Worm (Caenorhabditis elegans) whole organism, late embryonic: ENCODE data around the gene K09B3.1.
A peak's percentile ranks its signal among the peaks of the same experiment; 100 is the strongest.

ENCODE experiments used
- ama-1 ChIP-seq: fragments of 150-350 bp; optimal IDR thresholded peaks from 2 replicates; lab custom pipeline; 2014
- che-1 ChIP-seq: sonication (generic microtip); optimal IDR thresholded peaks from 2 replicates; lab custom pipeline; 2016; ENCODE audit warnings: mild to moderate bottlenecking, missing genetic modification characterization, missing compliant biosample characterization
- fkh-6 ChIP-seq: sonication (generic microtip); optimal IDR thresholded peaks from 2 replicates; lab custom pipeline; 2016; ENCODE audit warnings: missing genetic modification characterization, missing compliant biosample characterization
- gmeb-2 ChIP-seq: sonication (generic microtip); optimal IDR thresholded peaks from 2 replicates; lab custom pipeline; 2016; ENCODE audit warnings: missing genetic modification characterization, inconsistent platforms, missing compliant biosample characterization
- hlh-30 ChIP-seq: sonication (generic microtip); optimal IDR thresholded peaks from 2 replicates; lab custom pipeline; 2017; ENCODE audit warnings: antibody characterized with exemption, missing genetic modification characterization, missing compliant biosample characterization; ENCODE audit not compliant: insufficient read depth
- lin-11 ChIP-seq: fragments of 200-800 bp; sonication (Bioruptor generic); optimal IDR thresholded peaks from 2 replicates; lab custom pipeline; 2018; ENCODE audit warnings: mild to moderate bottlenecking, missing genetic modification characterization, missing compliant biosample characterization
- nfya-1 ChIP-seq: sonication (generic microtip); optimal IDR thresholded peaks from 2 replicates; lab custom pipeline; 2017; ENCODE audit warnings: missing genetic modification characterization, mild to moderate bottlenecking, missing compliant biosample characterization, antibody characterized with exemption, moderate library complexity
- pha-4 ChIP-seq: fragments of 150-350 bp; optimal IDR thresholded peaks from 2 replicates; lab custom pipeline; 2018; ENCODE audit warnings: missing biosample characterization, missing genetic modification reagents, missing genetic modification characterization
- pqm-1 ChIP-seq: sonication (generic microtip); optimal IDR thresholded peaks from 2 replicates; lab custom pipeline; 2016; ENCODE audit warnings: missing genetic modification characterization, missing compliant biosample characterization
- ref-2 ChIP-seq: sonication (generic microtip); optimal IDR thresholded peaks from 2 replicates; lab custom pipeline; 2016; ENCODE audit warnings: missing genetic modification characterization, missing compliant biosample characterization
- rnt-1 ChIP-seq: sonication (generic microtip); optimal IDR thresholded peaks from 2 replicates; lab custom pipeline; 2016; ENCODE audit warnings: missing genetic modification characterization, missing compliant biosample characterization
- tbx-2 ChIP-seq: sonication (generic microtip); optimal IDR thresholded peaks from 2 replicates; lab custom pipeline; 2016; ENCODE audit warnings: missing genetic modification characterization, missing compliant biosample characterization
- unc-42 ChIP-seq: sonication (generic microtip); optimal IDR thresholded peaks from 2 replicates; lab custom pipeline; 2016; ENCODE audit warnings: missing genotype, missing genetic modification characterization, missing compliant biosample characterization

ce11 chrIV:3841607-3842006, 47.1 kb downstream of the K09B3.1 start:
- TF ChIP-seq gmeb-2 (tag; lab: Kevin White, UChicago) (no peak), pha-4 (tag; lab: Kevin White, UChicago) (no peak), pqm-1 (no peak), ama-1 (no peak), lin-11 (tag; lab: Kevin White, UChicago) (no peak), ref-2 (no peak), hlh-30 (tag; lab: Kevin White, UChicago) (no peak), fkh-6 (no peak), nfya-1 (tag; lab: Kevin White, UChicago) (no peak), unc-42 (peak; percentile 3), rnt-1 (tag; lab: Kevin White, UChicago) (no peak), che-1 (tag; lab: Kevin White, UChicago) (no peak), tbx-2 (tag; lab: Kevin White, UChicago) (no peak)
